Fruit fly (Drosophila melanogaster) whole organism, wandering third instar larva: ENCODE results near the gene Sap30.

Experiments used
- CrebA ChIP-seq: fragments of 200-800 bp; sonication (Bioruptor generic); optimal IDR thresholded peaks from 2 replicates; lab custom pipeline; 2016; ENCODE audit warnings: missing biosample characterization, mild to moderate bottlenecking, missing genetic modification characterization, borderline replicate concordance
- Dif ChIP-seq: fragments of 200-275, 200-300 bp; sonication (Bioruptor generic); optimal IDR thresholded peaks from 2 replicates; lab custom pipeline; 2018; ENCODE audit warnings: missing biosample characterization, missing genetic modification characterization; ENCODE audit not compliant: partially characterized antibody
- GATAd ChIP-seq: sonication (Bioruptor generic); optimal IDR thresholded peaks from 2 replicates; lab custom pipeline; 2016; ENCODE audit warnings: missing biosample characterization, missing genetic modification characterization
- Hr83 ChIP-seq: fragments of 200-300 bp; sonication (Bioruptor generic); optimal IDR thresholded peaks from 2 replicates; lab custom pipeline; 2016; ENCODE audit warnings: missing biosample characterization, mild to moderate bottlenecking, missing genetic modification characterization, moderate library complexity; ENCODE audit not compliant: poor library complexity, severe bottlenecking
- Jra ChIP-seq: sonication (Bioruptor generic); optimal IDR thresholded peaks from 2 replicates; lab custom pipeline; 2016; ENCODE audit warnings: missing biosample characterization, missing genetic modification characterization
- N ChIP-seq: fragments of >200 bp; optimal IDR thresholded peaks from 2 replicates; lab custom pipeline; 2018; ENCODE audit warnings: missing biosample characterization, missing external identifiers, missing genetic modification characterization
- OdsH ChIP-seq: fragments of 200-800 bp; sonication (Bioruptor generic); optimal IDR thresholded peaks from 2 replicates; lab custom pipeline; 2016; ENCODE audit warnings: missing biosample characterization, mild to moderate bottlenecking, missing genetic modification characterization
- Rel ChIP-seq, 2 experiments: fragments of 200-800 bp; sonication (Bioruptor generic) in 1 of 2; optimal IDR thresholded peaks; 2 replicates in 1 of 2; 3 replicates in 1 of 2; lab custom pipeline; 2016 to 2019; ENCODE audit warnings: mild to moderate bottlenecking in 2 of 2, missing biosample characterization in 2 of 2, missing genetic modification characterization in 2 of 2, moderate library complexity in 1 of 2
- Sp1 ChIP-seq: fragments of 200-800 bp; sonication (Bioruptor generic); optimal IDR thresholded peaks from 3 replicates; lab custom pipeline; 2019; ENCODE audit warnings: missing biosample characterization, mild to moderate bottlenecking, missing genetic modification characterization, moderate library complexity
- Vsx2 ChIP-seq: fragments of 200-300, 225-300 bp; sonication (Bioruptor generic); optimal IDR thresholded peaks from 2 replicates; lab custom pipeline; 2018; ENCODE audit warnings: missing biosample characterization, missing genetic modification characterization; ENCODE audit not compliant: partially characterized antibody
- br ChIP-seq: fragments of 200-800 bp; sonication (Bioruptor generic); optimal IDR thresholded peaks from 2 replicates; lab custom pipeline; 2016; ENCODE audit warnings: missing biosample characterization, missing genetic modification characterization
- dmrt93B ChIP-seq: fragments of 200-800 bp; sonication (Bioruptor generic); optimal IDR thresholded peaks from 2 replicates; lab custom pipeline; 2018; ENCODE audit warnings: missing biosample characterization, mild to moderate bottlenecking, missing genetic modification characterization
- foxo ChIP-seq, 2 experiments: fragments of 200-800 bp; sonication (Bioruptor generic); optimal IDR thresholded peaks; 2 replicates in 1 of 2; 3 replicates in 1 of 2; lab custom pipeline; 2016 to 2017; ENCODE audit warnings: missing biosample characterization in 2 of 2, missing genetic modification characterization in 2 of 2
- fru ChIP-seq: fragments of 200-800 bp; sonication (Bioruptor generic); optimal IDR thresholded peaks from 3 replicates; lab custom pipeline; 2016; ENCODE audit warnings: missing biosample characterization, mild to moderate bottlenecking, missing genetic modification characterization
- jim ChIP-seq: fragments of 175-275, 200-325 bp; sonication (Bioruptor generic); optimal IDR thresholded peaks from 2 replicates; lab custom pipeline; 2016; ENCODE audit warnings: missing biosample characterization, mild to moderate bottlenecking, missing genetic modification characterization
- lola ChIP-seq: fragments of >200 bp; optimal IDR thresholded peaks from 2 replicates; lab custom pipeline; 2017; ENCODE audit warnings: missing biosample characterization, missing genetic modification characterization
- psq ChIP-seq: fragments of 200-800 bp; sonication (Bioruptor generic); optimal IDR thresholded peaks from 3 replicates; lab custom pipeline; 2017; ENCODE audit warnings: missing biosample characterization, mild to moderate bottlenecking, missing genetic modification characterization, moderate library complexity
- rgr ChIP-seq: fragments of 200-800 bp; sonication (Bioruptor generic); optimal IDR thresholded peaks from 3 replicates; lab custom pipeline; 2016; ENCODE audit warnings: missing biosample characterization, mild to moderate bottlenecking, missing genetic modification characterization
- sage ChIP-seq: fragments of 200-800 bp; sonication (Bioruptor generic); optimal IDR thresholded peaks from 2 replicates; lab custom pipeline; 2016; ENCODE audit warnings: missing biosample characterization, mild to moderate bottlenecking, missing genetic modification characterization

Sap30 gene

dm6 chrX:16836805-16837333 is 49.8 kb downstream of the Sap30 start:
- TF ChIP-seq Rel (GFP tag; optimal IDR thresholded peaks at IDR 0.05; lab: Kevin White, UChicago) (no peak), Rel (tag; optimal IDR thresholded peaks at IDR 0.05; lab: Kevin White, UChicago) (no peak), foxo (GFP tag; optimal IDR thresholded peaks at IDR 0.05; lab: Kevin White, UChicago) (no peak), jim (GFP tag; lab: Kevin White, UChicago) (no peak), GATAd (GFP tag; lab: Kevin White, UChicago) (no peak), Vsx2 (no peak), rgr (GFP tag; lab: Kevin White, UChicago) (no peak), Jra (no peak), N (no peak), Sp1 (GFP tag; lab: Kevin White, UChicago) (no peak), psq (GFP tag; lab: Kevin White, UChicago) (no peak), dmrt93B (GFP tag; lab: Kevin White, UChicago) (no peak), Hr83 (GFP tag; lab: Kevin White, UChicago) (no peak)

dm6 chrX:16837588-16838178 is 50.6 kb downstream of the Sap30 start:
- TF ChIP-seq br (GFP tag; lab: Kevin White, UChicago) (no peak), N (no peak), OdsH (GFP tag; lab: Kevin White, UChicago) (no peak), Dif (no peak), lola (GFP tag; lab: Kevin White, UChicago) (no peak), Rel (GFP tag; optimal IDR thresholded peaks at IDR 0.05; lab: Kevin White, UChicago) (no peak), Rel (tag; optimal IDR thresholded peaks at IDR 0.05; lab: Kevin White, UChicago) (peak; percentile 91), CrebA (GFP tag; lab: Kevin White, UChicago) (no peak), fru (GFP tag; lab: Kevin White, UChicago) (no peak)

- TF ChIP-seq OdsH (GFP tag; lab: Kevin White, UChicago), result no peak
- no peak for TF ChIP-seq Vsx2
- TF ChIP-seq sage, result no peak
Measured at dm6 chrX:16839033-16839432, 52.0 kb downstream of the Sap30 start.
